Fruit fly (Drosophila melanogaster) whole organism, prepupa: ENCODE measurements around the gene nudE.

Experiments used
- Blimp-1 ChIP-seq: fragments of 200-800 bp; sonication (Bioruptor generic); optimal IDR thresholded peaks from 3 replicates; lab custom pipeline; 2017; ENCODE audit warnings: missing biosample characterization, missing genetic modification characterization, mild to moderate bottlenecking, moderate library complexity, missing genetic modification reagents
- CG10631 ChIP-seq: fragments of 200-800 bp; sonication (Bioruptor generic); optimal IDR thresholded peaks from 2 replicates; lab custom pipeline; 2016; ENCODE audit warnings: missing biosample characterization, missing genetic modification characterization
- CG10669 ChIP-seq: fragments of 200-800 bp; sonication (Bioruptor generic); optimal IDR thresholded peaks from 3 replicates; lab custom pipeline; 2018; ENCODE audit warnings: missing biosample characterization, mild to moderate bottlenecking, missing genetic modification characterization, moderate library complexity
- CG11294 ChIP-seq: fragments of 200-800 bp; sonication (Bioruptor generic); IDR thresholded peaks from 2 replicates; pipeline ENCODE4 v1.3.6; 2022; ENCODE audit warnings: missing biosample characterization, missing genetic modification characterization
- CG11762 ChIP-seq: fragments of 200-800 bp; sonication (Bioruptor generic); optimal IDR thresholded peaks from 3 replicates; lab custom pipeline; 2016; ENCODE audit warnings: missing biosample characterization, missing genetic modification characterization; ENCODE audit not compliant: insufficient read depth
- CG11902 ChIP-seq: fragments of 200-800 bp; sonication (Bioruptor generic); optimal IDR thresholded peaks from 3 replicates; lab custom pipeline; 2016; ENCODE audit warnings: missing biosample characterization, missing genetic modification characterization
- CG15336 ChIP-seq: fragments of 200-800 bp; sonication (Bioruptor generic); IDR thresholded peaks from 2 replicates; pipeline ENCODE4 v1.3.6; 2022; ENCODE audit warnings: missing biosample characterization, missing genetic modification characterization
- CG1621 ChIP-seq: fragments of 200-800 bp; sonication (Bioruptor generic); optimal IDR thresholded peaks from 3 replicates; lab custom pipeline; 2018; ENCODE audit warnings: missing biosample characterization, mild to moderate bottlenecking, missing genetic modification characterization
- CG3032 ChIP-seq: fragments of 200-800 bp; optimal IDR thresholded peaks from 2 replicates; lab custom pipeline; 2019; ENCODE audit warnings: missing biosample characterization, mild to moderate bottlenecking, missing genetic modification characterization, moderate library complexity
- CG31627 ChIP-seq: fragments of 200-800 bp; sonication (Bioruptor generic); optimal IDR thresholded peaks from 3 replicates; lab custom pipeline; 2016; ENCODE audit warnings: missing biosample characterization, missing genetic modification characterization
- CG34406 ChIP-seq: fragments of 200-800 bp; sonication (Bioruptor generic); optimal IDR thresholded peaks from 3 replicates; lab custom pipeline; 2016; ENCODE audit warnings: missing biosample characterization, missing genetic modification characterization
- CG4318 ChIP-seq: fragments of 200-800 bp; sonication (Bioruptor generic); optimal IDR thresholded peaks from 3 replicates; lab custom pipeline; 2017; ENCODE audit warnings: missing biosample characterization, mild to moderate bottlenecking, missing genetic modification characterization
- CG6276 ChIP-seq: fragments of 200-800 bp; sonication (Bioruptor generic); optimal IDR thresholded peaks from 2 replicates; lab custom pipeline; 2017; ENCODE audit warnings: missing biosample characterization, mild to moderate bottlenecking, missing genetic modification characterization
- CG6792 ChIP-seq: fragments of 200-800 bp; sonication (Bioruptor generic); optimal IDR thresholded peaks from 3 replicates; lab custom pipeline; 2016; ENCODE audit warnings: missing biosample characterization, missing genetic modification characterization
- CG6808 ChIP-seq: fragments of 200-800 bp; sonication (Bioruptor generic); optimal IDR thresholded peaks from 3 replicates; lab custom pipeline; 2017; ENCODE audit warnings: missing biosample characterization, missing genetic modification characterization, mild to moderate bottlenecking, moderate library complexity, missing genetic modification reagents
- CG6854 ChIP-seq: fragments of 200-800 bp; sonication (Bioruptor generic); optimal IDR thresholded peaks from 2 replicates; lab custom pipeline; 2017; ENCODE audit warnings: missing biosample characterization, mild to moderate bottlenecking, missing genetic modification characterization
- CG7368 ChIP-seq: fragments of 200-800 bp; sonication (Bioruptor generic); optimal IDR thresholded peaks from 3 replicates; lab custom pipeline; 2016; ENCODE audit warnings: missing biosample characterization, missing genetic modification characterization
- CG8632 ChIP-seq: fragments of 200-800 bp; sonication (Bioruptor generic); optimal IDR thresholded peaks from 3 replicates; lab custom pipeline; 2016; ENCODE audit warnings: missing biosample characterization, missing genetic modification characterization
- CG9139 ChIP-seq: fragments of 200-800 bp; sonication (Bioruptor generic); optimal IDR thresholded peaks from 3 replicates; lab custom pipeline; 2017; ENCODE audit warnings: missing biosample characterization, mild to moderate bottlenecking, missing genetic modification characterization
- Eip93F ChIP-seq: fragments of 200-800 bp; sonication (Bioruptor generic); optimal IDR thresholded peaks from 2 replicates; lab custom pipeline; 2016; ENCODE audit warnings: missing biosample characterization, mild to moderate bottlenecking, missing genetic modification characterization
- Ets96B ChIP-seq: fragments of 200-800 bp; optimal IDR thresholded peaks from 2 replicates; lab custom pipeline; 2019; ENCODE audit warnings: missing biosample characterization, mild to moderate bottlenecking, missing genetic modification characterization, moderate library complexity
- Gug ChIP-seq: fragments of 200-800 bp; sonication (Bioruptor generic); IDR thresholded peaks from 2 replicates; pipeline ENCODE4 v1.3.6; 2022; ENCODE audit warnings: missing biosample characterization, missing genetic modification characterization
- Hr39 ChIP-seq: fragments of 200-800 bp; sonication (Bioruptor generic); optimal IDR thresholded peaks from 2 replicates; lab custom pipeline; 2016; ENCODE audit warnings: missing biosample characterization, missing genetic modification characterization
- Hr4 ChIP-seq: fragments of 200-800 bp; sonication (Bioruptor generic); optimal IDR thresholded peaks from 3 replicates; lab custom pipeline; 2016; ENCODE audit warnings: missing biosample characterization, missing genetic modification characterization
- Met ChIP-seq: fragments of 200-800 bp; sonication (Bioruptor generic); optimal IDR thresholded peaks from 3 replicates; lab custom pipeline; 2016; ENCODE audit warnings: missing biosample characterization, missing genetic modification characterization
- Smox ChIP-seq: fragments of 200-800 bp; sonication (Bioruptor generic); optimal IDR thresholded peaks from 3 replicates; lab custom pipeline; 2016; ENCODE audit warnings: missing biosample characterization, missing genetic modification characterization
- Sox102F ChIP-seq: fragments of 200-800 bp; sonication (Bioruptor generic); optimal IDR thresholded peaks from 2 replicates; lab custom pipeline; 2016; ENCODE audit warnings: missing biosample characterization, mild to moderate bottlenecking, missing genetic modification characterization
- Sox14 ChIP-seq: fragments of 200-800 bp; sonication (Bioruptor generic); optimal IDR thresholded peaks from 3 replicates; lab custom pipeline; 2016; ENCODE audit warnings: missing biosample characterization, missing genetic modification characterization
- achi ChIP-seq: fragments of 200-800 bp; sonication (Bioruptor generic); optimal IDR thresholded peaks from 3 replicates; lab custom pipeline; 2016; ENCODE audit warnings: missing biosample characterization, missing genetic modification characterization
- dac ChIP-seq: fragments of 200-800 bp; sonication (Bioruptor generic); optimal IDR thresholded peaks from 2 replicates; lab custom pipeline; 2017; ENCODE audit warnings: missing biosample characterization, mild to moderate bottlenecking, missing genetic modification characterization
- dsx ChIP-seq: fragments of 200-800 bp; optimal IDR thresholded peaks from 3 replicates; lab custom pipeline; 2019; ENCODE audit warnings: missing biosample characterization, mild to moderate bottlenecking, missing genetic modification characterization, moderate library complexity; ENCODE audit not compliant: poor library complexity, severe bottlenecking
- eg ChIP-seq: fragments of 200-800 bp; sonication (Bioruptor generic); IDR thresholded peaks from 3 replicates; pipeline ENCODE4 v1.3.6; 2022; ENCODE audit warnings: missing biosample characterization, missing genetic modification characterization
- fd59A ChIP-seq: fragments of 200-800 bp; sonication (Bioruptor generic); optimal IDR thresholded peaks from 2 replicates; lab custom pipeline; 2017; ENCODE audit warnings: missing biosample characterization, mild to moderate bottlenecking, missing genetic modification characterization, missing genetic modification reagents
- fd85E ChIP-seq: fragments of 200-800 bp; sonication (Bioruptor generic); optimal IDR thresholded peaks from 3 replicates; lab custom pipeline; 2016; ENCODE audit warnings: missing biosample characterization, missing genetic modification characterization
- fkh ChIP-seq: fragments of 200-800 bp; sonication (Bioruptor generic); optimal IDR thresholded peaks from 3 replicates; lab custom pipeline; 2017; ENCODE audit warnings: missing biosample characterization, mild to moderate bottlenecking, missing genetic modification characterization, moderate library complexity
- lz ChIP-seq: fragments of 200-800 bp; sonication (Bioruptor generic); optimal IDR thresholded peaks from 3 replicates; lab custom pipeline; 2016; ENCODE audit warnings: missing biosample characterization, missing genetic modification characterization
- pdm3 ChIP-seq: fragments of 200-800 bp; sonication (Bioruptor generic); optimal IDR thresholded peaks from 3 replicates; lab custom pipeline; 2016; ENCODE audit warnings: missing biosample characterization, missing genetic modification characterization
- salr ChIP-seq, 2 experiments: fragments of 200-800 bp; sonication (Bioruptor generic); optimal IDR thresholded peaks; 3 replicates each; lab custom pipeline; 2016 to 2018; ENCODE audit warnings: missing biosample characterization in 2 of 2, missing genetic modification characterization in 2 of 2, mild to moderate bottlenecking in 1 of 2
- ss ChIP-seq, 2 experiments: fragments of 200-800 bp; sonication (Bioruptor generic); optimal IDR thresholded peaks; 2 replicates in 1 of 2; 3 replicates in 1 of 2; lab custom pipeline; 2017 to 2018; ENCODE audit warnings: mild to moderate bottlenecking in 2 of 2, missing biosample characterization in 2 of 2, missing genetic modification characterization in 2 of 2, moderate library complexity in 1 of 2
- svp ChIP-seq: fragments of 200-800 bp; sonication (Bioruptor generic); peaks from one replicate; lab custom pipeline; 2016; ENCODE audit warnings: missing biosample characterization, missing genetic modification characterization
- topi ChIP-seq: fragments of 200-800 bp; sonication (Bioruptor generic); optimal IDR thresholded peaks from 3 replicates; lab custom pipeline; 2016; ENCODE audit warnings: missing biosample characterization, missing genetic modification characterization
- vri ChIP-seq: fragments of 200-800 bp; sonication (Bioruptor generic); optimal IDR thresholded peaks from 3 replicates; lab custom pipeline; 2016; ENCODE audit warnings: missing biosample characterization, mild to moderate bottlenecking, missing genetic modification characterization

Gene nudE

dm6 chr3L:9856430-9857218, 42.4 kb upstream of the nudE start (continued):
- no peak for TF ChIP-seq CG9139
- no peak for TF ChIP-seq Smox
- peak; percentile 52 for TF ChIP-seq dsx (GFP tag; lab: Kevin White, UChicago)
- peak; percentile 61 for TF ChIP-seq CG3032 (tag; lab: Kevin White, UChicago)
- no peak for TF ChIP-seq CG1621
- TF ChIP-seq dac (GFP tag; lab: Kevin White, UChicago): no peak
- TF ChIP-seq Sox14 (GFP tag; lab: Kevin White, UChicago): no peak
- TF ChIP-seq Gug (GFP tag; lab: Robert Waterston, UW): peak; percentile 59
- TF ChIP-seq CG31627: no peak
- TF ChIP-seq pdm3: no peak
- no peak for TF ChIP-seq Hr39 (GFP tag; lab: Kevin White, UChicago)
- no peak for TF ChIP-seq Eip93F
- peak; percentile 79; the same call in 2 of the 3 replicates for TF ChIP-seq eg
- TF ChIP-seq CG10631 (GFP tag; lab: Kevin White, UChicago): peak; percentile 31
- peak; percentile 41 for TF ChIP-seq CG34406 (GFP tag; lab: Kevin White, UChicago)
- TF ChIP-seq CG6854: no peak
- TF ChIP-seq CG11762: peak; percentile 42
- TF ChIP-seq Ets96B (tag; lab: Kevin White, UChicago): peak; percentile 59
- no peak for TF ChIP-seq fd85E (GFP tag; lab: Kevin White, UChicago)
- no peak for TF ChIP-seq Met (GFP tag; lab: Kevin White, UChicago)
- 0 out of 2 replicates have a peak, but pooled peaks have one; percentile 19 for TF ChIP-seq CG11294 (GFP tag; lab: Robert Waterston, UW)
- TF ChIP-seq Sox102F (GFP tag; lab: Kevin White, UChicago): no peak
- no peak for TF ChIP-seq Blimp-1 (GFP tag; lab: Kevin White, UChicago)
- TF ChIP-seq CG10669 (GFP tag; lab: Kevin White, UChicago): peak; percentile 44
- TF ChIP-seq Hr4: peak; percentile 25
- no peak for TF ChIP-seq CG11902
- peak; percentile 81 for TF ChIP-seq CG15336 (GFP tag; lab: Robert Waterston, UW)

dm6 chr3L:9859624-9860023, 39.4 kb upstream of the nudE start, which contains the start of gene CG10809:
Gene CG10809 (minus strand): TSS chr3L:9859889.
- TF ChIP-seq CG9139 (no peak), CG6808 (GFP tag; lab: Kevin White, UChicago) (no peak), CG6792 (no peak), lz (GFP tag; lab: Kevin White, UChicago) (peak; percentile 12), Sox14 (GFP tag; lab: Kevin White, UChicago) (peak; percentile 11), CG4318 (GFP tag; lab: Kevin White, UChicago) (no peak), fd59A (no peak), CG10631 (GFP tag; lab: Kevin White, UChicago) (peak; percentile 26), topi (GFP tag; lab: Kevin White, UChicago) (no peak), CG7368 (no peak), vri (GFP tag; lab: Kevin White, UChicago) (no peak), svp (GFP tag; lab: Kevin White, UChicago) (peak; percentile 65), CG11762 (no peak), fkh (peak; percentile 99), CG6854 (no peak), CG1621 (no peak)

dm6 chr3L:9863656-9864055, 35.4 kb upstream of the nudE start:
- TF ChIP-seq CG6276 (GFP tag; lab: Kevin White, UChicago) (no peak), CG4318 (GFP tag; lab: Kevin White, UChicago) (no peak), Smox (no peak), CG8632 (GFP tag; lab: Kevin White, UChicago) (no peak), salr (GFP tag; optimal IDR thresholded peaks at IDR 0.05; lab: Kevin White, UChicago) (no peak), CG6808 (GFP tag; lab: Kevin White, UChicago) (peak; percentile 54), achi (GFP tag; lab: Kevin White, UChicago) (no peak), ss (GFP tag; optimal IDR thresholded peaks at IDR 0.05; lab: Kevin White, UChicago) (peak; percentile 6 to 46), lz (GFP tag; lab: Kevin White, UChicago) (no peak), Blimp-1 (GFP tag; lab: Kevin White, UChicago) (no peak), CG6854 (peak; percentile 30)
